Worm (Caenorhabditis elegans) whole organism, L4/young adult: ENCODE data around the gene amt-2.

ENCODE experiments used
- W03F9.2 ChIP-seq: fragments of 150-350 bp; optimal IDR thresholded peaks from 2 replicates; lab custom pipeline; 2014; ENCODE audit warnings: missing biosample characterization, missing genetic modification characterization
- dao-5 ChIP-seq: sonication (generic microtip); optimal IDR thresholded peaks from 2 replicates; lab custom pipeline; 2016; ENCODE audit warnings: missing genotype, missing genetic modification characterization, moderate library complexity, missing compliant biosample characterization
- him-1 ChIP-seq: sonication (generic microtip); optimal IDR thresholded peaks from 2 replicates; lab custom pipeline; 2016; ENCODE audit warnings: missing genotype, missing genetic modification reagents, missing genetic modification characterization, missing compliant biosample characterization

Gene amt-2

DNA sequence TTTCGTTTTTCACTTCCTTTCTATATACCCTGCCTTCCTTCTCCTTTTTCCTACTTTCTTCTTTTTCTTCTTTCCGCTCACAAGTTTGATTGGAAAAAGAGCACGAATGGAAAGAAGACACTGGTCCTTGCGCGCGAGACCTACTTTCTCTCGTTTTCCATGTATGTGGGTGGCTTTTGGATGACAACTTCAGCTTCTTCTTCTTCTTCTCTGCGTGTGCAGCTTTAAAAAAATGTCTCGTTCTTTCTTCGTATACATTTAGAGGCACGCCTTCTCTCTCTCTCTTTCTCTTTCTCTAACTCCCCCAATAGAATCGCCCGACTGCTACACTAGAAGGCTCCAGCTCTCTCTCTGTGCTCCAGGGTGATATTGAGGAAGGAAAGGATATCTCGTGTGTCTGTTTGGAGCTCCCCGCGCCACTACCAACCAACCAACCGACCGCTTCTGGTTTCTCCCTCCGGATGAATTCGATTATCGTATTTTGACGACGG, 16.3 kb upstream of the amt-2 start:
- TF ChIP-seq W03F9.2 (tag; lab: Kevin White, UChicago) (no peak), dao-5 (tag; lab: Kevin White, UChicago) (no peak), him-1 (tag; lab: Kevin White, UChicago) (peak; percentile 49)

DNA sequence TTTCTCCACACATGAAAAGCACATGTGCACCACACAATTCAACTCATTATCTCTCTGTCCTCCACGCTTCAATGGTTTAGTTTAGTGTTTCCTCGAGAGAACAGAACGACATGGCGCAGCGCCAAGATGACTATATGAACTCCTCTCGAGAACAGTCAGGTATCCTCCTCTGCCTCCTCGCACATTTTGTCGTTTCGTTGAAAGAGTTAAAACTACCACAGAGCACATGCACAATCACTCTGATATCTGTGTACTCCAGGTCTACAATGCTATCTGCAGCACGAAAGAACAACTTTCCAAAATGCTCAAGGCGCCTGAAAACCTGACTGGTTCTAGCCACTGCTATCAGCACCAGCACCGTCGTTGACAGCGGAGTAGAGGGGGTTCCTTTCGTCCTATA, 15.4 kb upstream of the amt-2 start:
- no peak for TF ChIP-seq dao-5 (tag; lab: Kevin White, UChicago)
- TF ChIP-seq W03F9.2 (tag; lab: Kevin White, UChicago): no peak
- no peak for TF ChIP-seq him-1 (tag; lab: Kevin White, UChicago)

DNA sequence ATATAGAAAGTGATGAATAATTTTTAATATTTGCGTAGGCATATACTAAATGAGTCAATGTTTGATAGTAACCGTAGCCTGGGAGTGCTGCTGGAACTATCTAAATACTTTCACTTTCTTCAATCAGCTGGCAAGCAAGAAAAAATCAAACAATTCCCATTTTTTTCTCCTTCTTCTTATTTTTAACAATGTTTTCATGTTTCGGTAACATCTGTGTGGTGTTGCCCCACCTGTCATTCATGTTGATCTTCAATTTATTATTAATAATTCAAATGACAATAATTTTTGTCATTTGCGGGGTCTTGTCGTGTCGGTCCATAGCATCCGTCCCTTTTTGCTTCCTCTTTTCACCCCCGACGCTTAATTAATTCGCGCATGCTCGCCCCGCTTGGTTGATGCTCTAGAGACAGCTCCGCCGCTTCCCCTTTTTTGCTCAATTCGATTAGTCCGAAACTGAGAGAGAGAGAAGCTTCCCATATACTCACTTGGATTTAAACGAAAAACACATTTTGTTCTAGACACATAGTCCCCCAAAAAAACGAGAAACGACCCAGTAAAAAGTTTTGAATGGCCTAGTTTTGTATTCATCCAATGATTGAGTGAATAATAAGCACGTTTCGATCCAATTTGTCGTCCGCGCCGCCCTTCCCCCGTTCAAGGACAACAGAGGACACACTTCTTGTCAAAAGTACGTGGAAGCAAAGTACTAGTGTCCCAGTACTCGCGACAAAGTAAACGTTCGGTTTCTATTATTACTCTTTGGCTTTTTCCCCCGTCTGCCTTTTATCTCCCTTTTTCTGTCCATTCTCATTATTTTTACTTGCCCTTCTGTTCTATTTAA, 14.2 kb upstream of the amt-2 start:
- TF ChIP-seq W03F9.2 (tag; lab: Kevin White, UChicago) (no peak), him-1 (tag; lab: Kevin White, UChicago) (no peak), dao-5 (tag; lab: Kevin White, UChicago) (no peak)

DNA sequence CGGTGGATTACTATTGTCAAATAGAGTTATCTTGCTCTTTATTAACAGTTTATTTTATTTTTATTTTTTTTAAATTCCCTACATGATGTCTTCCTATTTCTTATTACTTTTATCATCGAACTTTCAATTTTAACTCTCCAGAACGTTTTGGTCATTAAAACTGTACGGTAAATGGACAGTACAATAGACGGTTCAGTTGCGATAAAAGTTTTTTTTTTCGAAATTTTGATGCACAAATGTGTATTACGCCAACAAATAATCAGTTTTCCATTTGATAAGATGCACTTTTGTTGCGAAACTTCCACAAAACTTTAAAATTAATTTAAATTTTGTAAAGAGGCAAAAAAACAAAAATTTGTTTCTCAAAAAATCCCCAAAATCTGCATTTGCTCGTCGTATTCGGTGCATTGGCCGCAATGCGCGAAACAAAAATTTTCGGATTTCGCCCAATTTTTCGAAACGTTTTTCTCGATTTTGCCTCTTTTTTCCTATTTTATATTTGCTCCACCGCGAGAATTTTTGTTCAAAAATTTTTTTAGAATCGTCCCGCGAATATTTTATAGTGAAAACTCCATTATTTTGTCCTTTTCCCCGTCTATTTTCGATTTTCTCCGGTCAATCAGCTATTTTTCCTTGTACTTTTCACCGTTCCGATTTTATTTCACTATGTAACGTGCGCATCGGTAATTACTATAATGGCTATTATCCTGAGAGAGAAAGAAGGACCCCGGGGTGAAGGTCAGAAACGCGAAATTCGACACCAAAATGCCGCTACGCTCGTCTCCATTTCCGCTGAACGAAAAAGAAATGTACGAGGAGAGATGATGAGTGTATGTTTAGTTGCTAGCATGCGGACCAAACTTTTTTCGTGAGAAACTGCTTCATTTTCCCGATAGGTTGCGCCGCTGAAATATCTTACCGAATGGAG, 13.2 kb upstream of the amt-2 start:
- no peak for TF ChIP-seq dao-5 (tag; lab: Kevin White, UChicago)
- no peak for TF ChIP-seq him-1 (tag; lab: Kevin White, UChicago)

DNA sequence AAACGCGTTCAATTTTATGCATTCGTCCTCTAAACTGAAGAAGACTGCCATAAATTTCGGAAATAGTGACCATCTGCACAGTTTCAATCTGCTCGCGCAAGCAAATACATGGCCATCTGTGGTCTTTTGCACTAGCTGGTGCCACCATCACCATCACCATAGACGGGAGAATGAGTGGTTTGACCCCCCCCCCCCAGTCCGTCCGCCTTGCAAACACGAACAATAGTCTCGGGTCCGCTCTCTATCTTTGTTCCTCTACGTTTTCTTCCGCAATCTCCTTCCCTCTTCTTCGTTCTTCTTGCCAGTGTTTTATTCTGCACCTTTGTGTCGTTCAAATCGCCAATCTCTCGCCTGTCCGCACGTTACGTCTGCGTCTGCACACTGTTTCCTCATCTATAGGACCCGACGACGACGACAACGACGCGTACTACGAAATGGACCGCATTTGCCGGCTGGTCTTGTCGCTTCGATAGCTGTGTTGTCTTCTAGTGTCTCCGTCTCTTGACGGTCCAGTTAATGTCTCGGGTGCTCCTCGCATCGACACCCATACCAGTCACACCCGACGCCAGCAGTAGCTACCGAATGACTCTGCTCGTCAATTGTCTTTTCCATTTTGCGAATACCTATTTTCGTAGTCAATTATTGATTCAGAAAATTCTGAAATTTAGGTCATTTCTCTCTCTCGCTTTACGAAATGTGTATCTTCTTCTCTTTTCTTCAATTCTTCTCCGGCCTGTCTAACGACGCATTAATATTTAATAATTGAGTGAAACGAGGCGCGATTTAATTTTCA, 12.3 kb upstream of the amt-2 start:
- TF ChIP-seq dao-5 (tag; lab: Kevin White, UChicago): no peak

DNA sequence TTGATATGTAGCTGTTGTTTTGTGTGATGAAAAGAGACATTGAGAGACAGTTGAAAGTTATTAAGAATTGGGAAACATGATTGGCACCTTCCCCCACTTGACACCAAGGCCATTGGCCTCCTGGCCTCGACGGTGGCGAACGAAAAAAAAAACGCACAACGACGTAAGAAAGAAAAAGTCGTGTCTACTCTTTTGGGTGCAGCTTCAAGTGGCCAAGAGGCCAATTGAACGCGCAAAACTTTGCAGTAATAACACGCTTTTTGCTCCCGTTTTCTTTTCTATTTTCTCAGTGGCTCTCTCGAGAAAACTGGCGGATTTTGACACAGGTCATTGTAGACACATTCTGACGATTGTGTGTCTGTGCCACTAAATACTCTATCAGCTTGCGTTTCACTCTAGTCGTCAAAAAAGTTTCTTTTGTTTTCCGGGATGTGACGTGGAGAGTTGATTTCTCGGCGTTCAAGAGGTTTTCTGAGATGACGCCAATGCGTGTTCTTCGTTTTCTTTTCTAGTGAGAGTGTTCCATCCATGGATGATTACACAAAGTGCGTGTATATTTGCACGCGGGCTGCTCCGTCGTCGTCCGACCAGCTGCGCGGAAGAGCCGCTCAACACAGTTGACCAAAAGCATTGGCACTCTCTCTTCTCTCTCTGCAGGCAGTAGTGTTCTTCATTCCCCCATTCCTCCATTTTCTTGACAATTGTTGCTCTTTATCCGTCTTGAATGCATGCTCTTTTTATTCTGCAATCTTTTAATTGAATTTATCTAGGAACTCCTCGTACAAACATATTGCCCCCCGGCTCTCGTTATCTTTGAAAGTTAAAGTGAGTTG, 11.5 kb upstream of the amt-2 start:
- no peak for TF ChIP-seq dao-5 (tag; lab: Kevin White, UChicago)
- TF ChIP-seq W03F9.2 (tag; lab: Kevin White, UChicago): no peak
- TF ChIP-seq him-1 (tag; lab: Kevin White, UChicago): no peak

DNA sequence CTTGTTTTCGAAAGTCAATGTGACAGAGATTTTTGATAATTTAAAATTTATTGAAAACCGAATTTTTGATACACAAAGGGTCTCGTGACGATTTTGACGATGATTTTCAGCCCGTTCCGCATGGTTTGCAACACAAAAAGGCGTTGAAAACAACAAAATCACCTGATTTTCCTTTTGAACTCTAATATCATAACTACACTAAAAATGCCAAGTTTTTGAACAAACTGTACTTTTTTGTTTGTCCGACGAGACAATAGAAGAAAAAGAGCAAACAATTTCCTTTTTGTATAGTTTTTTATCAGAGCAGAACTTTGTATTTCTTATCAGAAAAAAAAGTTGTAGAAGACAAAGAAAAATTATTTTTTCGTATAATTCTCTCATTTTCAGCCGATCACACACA, 10.0 kb upstream of the amt-2 start:
- TF ChIP-seq him-1 (tag; lab: Kevin White, UChicago) (no peak), dao-5 (tag; lab: Kevin White, UChicago) (no peak), W03F9.2 (tag; lab: Kevin White, UChicago) (no peak)

DNA sequence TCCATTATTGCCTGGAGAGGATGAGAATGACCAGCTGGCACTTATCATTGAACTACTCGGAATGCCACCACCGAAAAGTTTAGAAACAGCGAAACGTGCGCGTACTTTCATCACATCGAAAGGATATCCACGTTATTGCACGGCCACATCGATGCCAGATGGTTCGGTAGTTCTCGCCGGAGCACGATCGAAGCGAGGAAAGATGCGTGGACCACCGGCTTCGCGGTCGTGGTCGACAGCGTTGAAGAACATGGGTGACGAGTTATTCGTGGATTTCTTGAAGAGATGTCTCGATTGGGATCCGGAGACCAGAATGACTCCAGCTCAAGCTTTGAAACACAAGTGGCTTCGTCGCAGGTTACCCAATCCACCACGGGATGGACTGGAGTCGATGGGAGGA, 8.7 kb upstream of the amt-2 start:
- no peak for TF ChIP-seq him-1 (tag; lab: Kevin White, UChicago)
- TF ChIP-seq W03F9.2 (tag; lab: Kevin White, UChicago): no peak
- no peak for TF ChIP-seq dao-5 (tag; lab: Kevin White, UChicago)

DNA sequence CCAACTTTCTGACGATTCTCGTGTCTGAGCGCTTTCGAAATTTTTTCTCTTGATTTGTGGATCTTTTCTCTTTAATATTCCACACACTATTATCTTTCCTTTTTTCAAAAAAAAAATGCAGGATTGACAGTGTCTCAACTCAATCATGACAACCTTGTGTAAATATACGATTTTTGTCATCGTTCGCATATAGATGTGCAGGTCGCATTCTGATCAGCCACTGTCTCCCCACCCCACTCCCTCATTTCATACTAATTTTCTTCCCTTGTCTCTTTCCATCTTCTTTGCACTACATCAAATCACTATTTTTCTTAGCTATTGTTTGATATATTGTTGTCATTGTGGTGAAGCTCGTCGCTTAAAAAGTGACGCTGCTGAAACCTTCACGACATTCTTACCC, 6.9 kb upstream of the amt-2 start:
- TF ChIP-seq dao-5 (tag; lab: Kevin White, UChicago): no peak

DNA sequence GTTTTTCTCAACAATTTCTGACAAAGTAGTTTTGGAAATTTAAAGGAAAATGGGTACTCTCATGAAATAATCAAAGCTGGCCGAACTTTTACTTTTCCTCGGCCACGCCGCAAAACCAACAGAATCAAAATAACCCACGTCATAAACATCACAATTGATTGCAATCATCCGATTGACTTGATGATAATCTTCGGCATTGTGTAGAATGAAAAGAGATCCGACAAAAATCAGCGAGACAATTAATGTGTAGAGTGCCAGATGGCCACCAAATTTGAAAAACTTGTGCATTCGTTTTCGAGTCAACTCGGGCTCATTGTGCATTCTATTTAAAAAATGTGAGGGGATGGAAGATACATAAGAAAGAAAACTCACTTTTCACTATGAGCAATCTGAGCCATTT, 5.4 kb upstream of the amt-2 start:
- TF ChIP-seq him-1 (tag; lab: Kevin White, UChicago): no peak
- TF ChIP-seq W03F9.2 (tag; lab: Kevin White, UChicago): no peak
- no peak for TF ChIP-seq dao-5 (tag; lab: Kevin White, UChicago)

DNA sequence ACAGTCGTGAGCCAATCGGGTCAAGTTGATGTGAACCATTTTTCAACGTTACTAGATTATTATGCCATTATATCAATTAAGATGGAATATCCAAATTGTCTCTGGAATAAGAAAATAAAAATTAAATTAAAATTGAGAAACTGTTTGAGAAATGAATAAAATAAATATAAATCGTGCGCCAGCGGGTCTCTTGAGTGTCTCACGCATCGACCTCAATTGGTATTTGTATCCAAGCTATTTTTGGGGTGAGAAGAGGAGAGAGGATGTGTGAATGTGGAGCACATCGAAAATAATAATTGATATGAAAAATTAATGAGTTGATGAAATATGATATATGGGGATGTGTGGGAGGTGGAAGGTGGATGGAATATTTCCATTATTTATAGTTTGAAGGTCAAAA, 3.3 kb upstream of the amt-2 start, which contains the start of gene F49E11.2:
Gene F49E11.2, minus strand, starts transcription at position 101 of the 400 bp plus-strand sequence.
- TF ChIP-seq W03F9.2 (tag; lab: Kevin White, UChicago) (no peak), dao-5 (tag; lab: Kevin White, UChicago) (no peak), him-1 (tag; lab: Kevin White, UChicago) (no peak)

DNA sequence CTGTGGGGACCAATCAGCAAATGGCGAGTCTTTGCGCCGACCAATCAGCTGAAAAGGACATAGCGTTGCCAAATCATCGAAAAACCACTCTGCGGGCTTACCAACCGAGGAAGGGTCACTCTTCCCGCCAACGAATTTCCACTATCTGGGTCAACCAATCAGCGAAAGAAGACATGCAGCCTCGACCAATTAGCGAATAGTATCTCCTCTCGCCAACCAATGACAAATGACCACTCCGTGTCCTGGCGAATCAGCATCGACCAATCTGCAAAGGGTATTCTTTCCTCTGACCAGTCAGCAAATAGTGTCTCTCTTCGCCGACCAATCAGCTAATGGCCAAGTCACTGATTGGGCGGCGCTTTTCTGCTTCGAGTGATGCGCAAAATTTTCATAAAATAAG, 705 bp upstream of the amt-2 start:
- TF ChIP-seq dao-5 (tag; lab: Kevin White, UChicago) (no peak), him-1 (tag; lab: Kevin White, UChicago) (no peak), W03F9.2 (tag; lab: Kevin White, UChicago) (no peak)
